Worm (Caenorhabditis elegans) whole organism, mixed stage, embryonic: ENCODE results near the gene W08G11.3.
"Not testable (repeated sequence)": the region's sequence is repeated elsewhere in the genome, so short reads cannot be mapped to it uniquely, and the experiment has no call there.

Source experiments
- M03D4.4 ChIP-seq: sonication (generic microtip); optimal IDR thresholded peaks from 2 replicates; lab custom pipeline; 2017; ENCODE audit warnings: mild to moderate bottlenecking, missing genetic modification characterization, missing compliant biosample characterization
- bed-3 ChIP-seq: fragments of 200-800 bp; sonication (Bioruptor generic); optimal IDR thresholded peaks from 3 replicates; lab custom pipeline; 2018; ENCODE audit warnings: mild to moderate bottlenecking, missing genetic modification characterization, moderate library complexity, missing compliant biosample characterization
- blmp-1 ChIP-seq: fragments of 150-350 bp; optimal IDR thresholded peaks from 2 replicates; lab custom pipeline; 2014; ENCODE audit warnings: missing biosample characterization, missing genetic modification characterization
- ceh-39 ChIP-seq: fragments of 150-350 bp; optimal IDR thresholded peaks from 2 replicates; lab custom pipeline; 2014; ENCODE audit warnings: missing biosample characterization, missing genetic modification characterization
- ceh-43 ChIP-seq: fragments of 200-800 bp; sonication (Bioruptor generic); optimal IDR thresholded peaks from 2 replicates; lab custom pipeline; 2018; ENCODE audit warnings: mild to moderate bottlenecking, missing genetic modification characterization, moderate library complexity, missing compliant biosample characterization
- ceh-83 ChIP-seq: fragments of 200-800 bp; sonication (Bioruptor generic); optimal IDR thresholded peaks from 2 replicates; lab custom pipeline; 2018; ENCODE audit warnings: mild to moderate bottlenecking, missing genetic modification characterization, missing compliant biosample characterization
- ces-1 ChIP-seq: fragments of 150-350 bp; optimal IDR thresholded peaks from 2 replicates; lab custom pipeline; 2014; ENCODE audit warnings: missing biosample characterization, missing genetic modification reagents, missing genetic modification characterization
- drap-1 ChIP-seq: fragments of 200-800 bp; sonication (Bioruptor generic); optimal IDR thresholded peaks from 3 replicates; lab custom pipeline; 2018; ENCODE audit warnings: mild to moderate bottlenecking, missing genetic modification characterization, missing compliant biosample characterization
- elt-3 ChIP-seq: fragments of 150-350 bp; optimal IDR thresholded peaks from 2 replicates; lab custom pipeline; 2014; ENCODE audit warnings: missing biosample characterization, missing genetic modification characterization
- flh-1 ChIP-seq: fragments of 200-800 bp; sonication (Bioruptor generic); optimal IDR thresholded peaks from 2 replicates; lab custom pipeline; 2018; ENCODE audit warnings: mild to moderate bottlenecking, missing genetic modification characterization, moderate library complexity, missing compliant biosample characterization
- ham-2 ChIP-seq: fragments of 200-800 bp; sonication (Bioruptor generic); optimal IDR thresholded peaks from 2 replicates; lab custom pipeline; 2018; ENCODE audit warnings: mild to moderate bottlenecking, missing genetic modification characterization, missing compliant biosample characterization
- hlh-1 ChIP-seq: fragments of 150-350 bp; optimal IDR thresholded peaks from 2 replicates; lab custom pipeline; 2014; ENCODE audit warnings: missing biosample characterization, missing genetic modification reagents, missing genetic modification characterization
- lin-32 ChIP-seq: fragments of 200-800 bp; sonication (Bioruptor generic); optimal IDR thresholded peaks from 2 replicates; lab custom pipeline; 2018; ENCODE audit warnings: mild to moderate bottlenecking, missing genetic modification characterization, missing compliant biosample characterization
- mep-1 ChIP-seq: fragments of 150-350 bp; optimal IDR thresholded peaks from 2 replicates; lab custom pipeline; 2017; ENCODE audit warnings: missing biosample characterization, missing genetic modification reagents, missing genetic modification characterization, inconsistent platforms
- mls-2 ChIP-seq: sonication (generic microtip); optimal IDR thresholded peaks from 2 replicates; lab custom pipeline; 2016; ENCODE audit warnings: mild to moderate bottlenecking, missing genetic modification characterization, moderate library complexity, missing compliant biosample characterization
- nhr-12 ChIP-seq: fragments of 150-350 bp; optimal IDR thresholded peaks from 2 replicates; lab custom pipeline; 2014; ENCODE audit warnings: missing biosample characterization, missing genetic modification characterization
- nhr-2 ChIP-seq: fragments of 150-350 bp; optimal IDR thresholded peaks from 2 replicates; lab custom pipeline; 2014; ENCODE audit warnings: missing biosample characterization, missing genetic modification characterization
- nhr-28 ChIP-seq: fragments of 150-350 bp; optimal IDR thresholded peaks from 2 replicates; lab custom pipeline; 2014; ENCODE audit warnings: missing biosample characterization, missing genetic modification characterization
- sem-2 ChIP-seq: fragments of 200-800 bp; sonication (Bioruptor generic); optimal IDR thresholded peaks from 2 replicates; lab custom pipeline; 2018; ENCODE audit warnings: mild to moderate bottlenecking, missing genetic modification characterization, missing compliant biosample characterization
- snpc-4 ChIP-seq: fragments of 150-350 bp; optimal IDR thresholded peaks from 2 replicates; lab custom pipeline; 2014; ENCODE audit warnings: missing biosample characterization, missing genetic modification characterization
- sptf-1 ChIP-seq: sonication (generic microtip); optimal IDR thresholded peaks from 2 replicates; lab custom pipeline; 2017; ENCODE audit warnings: mild to moderate bottlenecking, missing genetic modification characterization, moderate library complexity, missing compliant biosample characterization
- tbx-8 ChIP-seq: fragments of 200-800 bp; sonication (Bioruptor generic); optimal IDR thresholded peaks from 2 replicates; lab custom pipeline; 2018; ENCODE audit warnings: mild to moderate bottlenecking, missing genetic modification characterization, moderate library complexity, missing compliant biosample characterization
- unc-120 ChIP-seq: sonication (generic microtip); optimal IDR thresholded peaks from 2 replicates; lab custom pipeline; 2017; ENCODE audit warnings: missing genetic modification characterization, missing compliant biosample characterization; ENCODE audit not compliant: poor library complexity, severe bottlenecking
- unc-39 ChIP-seq: fragments of 150-350 bp; optimal IDR thresholded peaks from 2 replicates; lab custom pipeline; 2014; ENCODE audit warnings: missing biosample characterization, missing genetic modification characterization
- unc-62 ChIP-seq: fragments of 150-350 bp; optimal IDR thresholded peaks from 2 replicates; lab custom pipeline; 2014; ENCODE audit warnings: missing biosample characterization, missing genetic modification reagents, missing genetic modification characterization
- zip-8 ChIP-seq: fragments of 150-350 bp; optimal IDR thresholded peaks from 2 replicates; lab custom pipeline; 2014; ENCODE audit warnings: missing biosample characterization, missing genetic modification characterization

W08G11.3 gene

ce11 chrV:16336326-16336725 is 31.2 kb upstream of the W08G11.3 start, which contains the start of gene srw-87:
TSS of gene srw-87 (plus strand) at chrV:16336626.
- TF ChIP-seq elt-3 (tag; lab: Kevin White, UChicago) = no peak

ce11 chrV:16338287-16339092 is 29.0 kb upstream of the W08G11.3 start, which contains the start of gene slc-9B.2:
TSS of gene slc-9B.2 (plus strand) at chrV:16339042.
- TF ChIP-seq ces-1, tbx-8, unc-62 (GFP tag; lab: Kevin White, UChicago): not testable (repeated sequence)

ce11 chrV:16342258-16342618 is 25.2 kb upstream of the W08G11.3 start, which contains the start of gene nhr-193:
TSS of gene nhr-193 (plus strand) at chrV:16342308.
- TF ChIP-seq blmp-1 (tag; lab: Kevin White, UChicago) (no peak), M03D4.4 (tag; lab: Kevin White, UChicago) (no peak), ceh-39 (tag; lab: Kevin White, UChicago) (no peak), mls-2 (tag; lab: Kevin White, UChicago) (no peak), lin-32 (GFP tag; lab: Kevin White, UChicago) (no peak), ceh-43 (GFP tag; lab: Kevin White, UChicago) (no peak), zip-8 (no peak), sem-2 (GFP tag; lab: Kevin White, UChicago) (no peak), ces-1 (GFP tag; lab: Kevin White, UChicago) (no peak), tbx-8 (GFP tag; lab: Kevin White, UChicago) (no peak), elt-3 (tag; lab: Kevin White, UChicago) (no peak), drap-1 (GFP tag; lab: Kevin White, UChicago) (no peak), snpc-4 (no peak), flh-1 (no peak), nhr-12 (tag; lab: Kevin White, UChicago) (no peak), mep-1 (tag; lab: Kevin White, UChicago) (no peak), nhr-2 (tag; lab: Kevin White, UChicago) (no peak), unc-39 (tag; lab: Kevin White, UChicago) (no peak), bed-3 (no peak), hlh-1 (tag; lab: Kevin White, UChicago) (no peak)
- TF ChIP-seq, all 35 proteins: peak for 0

DNA sequence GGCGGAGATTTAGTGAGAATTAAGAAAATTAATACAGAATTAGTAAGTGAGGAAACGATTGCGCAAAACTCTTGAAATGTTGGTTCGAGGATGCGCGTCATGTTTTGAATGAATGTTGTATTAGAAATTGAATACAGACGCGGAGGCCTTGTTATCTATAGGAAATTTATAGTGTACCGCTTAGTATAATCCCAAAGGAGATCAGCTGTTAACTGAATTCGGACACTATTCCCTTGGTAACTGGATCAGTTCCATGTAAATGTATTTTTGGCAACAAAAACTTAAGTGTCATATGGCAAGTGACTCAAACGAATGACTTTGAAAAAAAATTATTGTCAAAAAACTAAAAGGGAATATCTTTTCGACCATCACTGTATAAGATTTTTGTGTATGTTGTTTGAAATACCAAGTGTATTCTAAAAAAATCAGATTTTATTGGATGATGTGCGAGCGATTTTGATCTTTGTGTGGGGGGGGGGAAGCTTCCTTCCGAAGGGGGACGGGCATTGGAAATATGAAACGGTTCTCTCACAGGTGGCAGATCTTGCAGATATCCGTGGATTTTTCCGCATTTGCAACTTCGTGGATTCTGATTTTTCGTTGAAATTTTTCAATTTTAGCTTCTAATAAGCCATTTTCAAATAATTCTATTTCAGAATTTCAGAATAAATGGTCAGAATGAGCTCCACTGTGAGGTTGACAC is 20.9 kb upstream of the W08G11.3 start, which contains the start of the genes W08G11.5 and W08G11.1:
TSS of gene W08G11.5 (minus strand) at position 101 of the 703 bp plus-strand sequence.
TSS of gene W08G11.1 (plus strand) at position 653 of the 703 bp plus-strand sequence.
- TF ChIP-seq nhr-2 (tag; lab: Kevin White, UChicago) (no peak), ceh-83 (GFP tag; lab: Kevin White, UChicago) (no peak), sptf-1 (tag; lab: Kevin White, UChicago) (no peak), nhr-28 (tag; lab: Kevin White, UChicago) (no peak)

- TF ChIP-seq unc-120 (tag; lab: Kevin White, UChicago) (no peak), hlh-1 (tag; lab: Kevin White, UChicago) (no peak), ham-2 (GFP tag; lab: Kevin White, UChicago) (no peak), M03D4.4 (tag; lab: Kevin White, UChicago) (no peak), snpc-4 (no peak), elt-3 (tag; lab: Kevin White, UChicago) (no peak), blmp-1 (tag; lab: Kevin White, UChicago) (no peak), ceh-43 (GFP tag; lab: Kevin White, UChicago) (no peak), drap-1 (GFP tag; lab: Kevin White, UChicago) (no peak), bed-3 (no peak)
Observed at ce11 chrV:16350061-16350460, 17.4 kb upstream of the W08G11.3 start.
